Fruit fly (Drosophila melanogaster) whole organism, embryonic: ENCODE measurements around the gene Dh31.

Experiments
- Bgb ChIP-seq: fragments of 200-800 bp; sonication (Bioruptor generic); IDR thresholded peaks from 2 replicates; pipeline ENCODE4 v1.3.6; 2022; ENCODE audit warnings: missing biosample characterization, missing genetic modification characterization; ENCODE audit not compliant: partially characterized antibody
- CG10462 ChIP-seq: fragments of 200-800 bp; sonication (Bioruptor generic); optimal IDR thresholded peaks from 2 replicates; lab custom pipeline; 2016; ENCODE audit warnings: missing biosample characterization, missing genetic modification characterization
- CG11723 ChIP-seq: fragments of 200-800 bp; sonication (Bioruptor generic); optimal IDR thresholded peaks from 2 replicates; lab custom pipeline; 2017; ENCODE audit warnings: missing biosample characterization, mild to moderate bottlenecking, missing genetic modification characterization
- CG12236 ChIP-seq: fragments of 200-800 bp; sonication (Bioruptor generic); optimal IDR thresholded peaks from 2 replicates; lab custom pipeline; 2016; ENCODE audit warnings: missing biosample characterization, missing genetic modification characterization
- CG12942 ChIP-seq: fragments of 200-800 bp; sonication (Bioruptor generic); optimal IDR thresholded peaks from 3 replicates; lab custom pipeline; 2016; ENCODE audit warnings: missing biosample characterization, missing genetic modification characterization
- CG13123 ChIP-seq: fragments of 200-800 bp; sonication (Bioruptor generic); optimal IDR thresholded peaks from 2 replicates; lab custom pipeline; 2016; ENCODE audit warnings: missing biosample characterization, missing genetic modification characterization
- CG13894 ChIP-seq: fragments of 200-800 bp; sonication (Bioruptor generic); optimal IDR thresholded peaks from 3 replicates; lab custom pipeline; 2018; ENCODE audit warnings: missing biosample characterization, mild to moderate bottlenecking, missing genetic modification characterization, moderate library complexity
- CG16815 ChIP-seq: fragments of 200-800 bp; sonication (Bioruptor generic); optimal IDR thresholded peaks from 3 replicates; lab custom pipeline; 2017; ENCODE audit warnings: missing biosample characterization, mild to moderate bottlenecking, missing genetic modification characterization
- CG17612 ChIP-seq: fragments of 200-800 bp; sonication (Bioruptor generic); IDR thresholded peaks from 2 replicates; pipeline ENCODE4 v1.3.6; 2022; ENCODE audit warnings: missing biosample characterization, missing genetic modification characterization
- CG1832 ChIP-seq: fragments of 200-800 bp; sonication (Bioruptor generic); optimal IDR thresholded peaks from 2 replicates; lab custom pipeline; 2017; ENCODE audit warnings: missing biosample characterization, mild to moderate bottlenecking, missing genetic modification characterization, inconsistent platforms
- CG31224 ChIP-seq: fragments of 200-800 bp; sonication (Bioruptor generic); IDR thresholded peaks from 2 replicates; pipeline ENCODE4 v1.3.6; 2022; ENCODE audit warnings: missing biosample characterization, missing genetic modification characterization
- CG31365 ChIP-seq: fragments of 200-800 bp; sonication (Bioruptor generic); optimal IDR thresholded peaks from 2 replicates; lab custom pipeline; 2018; ENCODE audit warnings: missing biosample characterization, mild to moderate bottlenecking, missing genetic modification characterization
- CG33557 ChIP-seq: fragments of 200-800 bp; sonication (Bioruptor generic); optimal IDR thresholded peaks from 2 replicates; lab custom pipeline; 2019; ENCODE audit warnings: missing biosample characterization, mild to moderate bottlenecking, missing genetic modification characterization, moderate library complexity
- CG34376 ChIP-seq: fragments of 200-800 bp; sonication (Bioruptor generic); optimal IDR thresholded peaks from 2 replicates; lab custom pipeline; 2018; ENCODE audit warnings: missing biosample characterization, mild to moderate bottlenecking, missing genetic modification characterization
- CG6765 ChIP-seq: fragments of 200-800 bp; sonication (Bioruptor generic); optimal IDR thresholded peaks from 3 replicates; lab custom pipeline; 2017; ENCODE audit warnings: missing biosample characterization, mild to moderate bottlenecking, missing genetic modification characterization
- CG7963 ChIP-seq: fragments of 200-800 bp; sonication (Bioruptor generic); IDR thresholded peaks from 3 replicates; pipeline ENCODE4 v1.3.6; 2022; ENCODE audit warnings: missing biosample characterization, missing genetic modification characterization; ENCODE audit not compliant: partially characterized antibody
- CG8290 ChIP-seq, 3 experiments: fragments of 200-800 bp; sonication (Bioruptor generic); optimal IDR thresholded peaks; 2 replicates each; lab custom pipeline; 2016 to 2019; ENCODE audit warnings: missing biosample characterization in 3 of 3, missing genetic modification characterization in 3 of 3, mild to moderate bottlenecking in 2 of 3, moderate library complexity in 1 of 3
- CG8359 ChIP-seq: fragments of 200-800 bp; sonication (Bioruptor generic); optimal IDR thresholded peaks from 2 replicates; lab custom pipeline; 2017; ENCODE audit warnings: missing biosample characterization, mild to moderate bottlenecking, missing genetic modification characterization, borderline replicate concordance
- CG9437 ChIP-seq: fragments of 200-800 bp; sonication (Bioruptor generic); optimal IDR thresholded peaks from 2 replicates; lab custom pipeline; 2018; ENCODE audit warnings: missing biosample characterization, mild to moderate bottlenecking, missing genetic modification characterization
- CHES-1-like ChIP-seq: fragments of 200-800 bp; sonication (Bioruptor generic); optimal IDR thresholded peaks from 2 replicates; lab custom pipeline; 2016; ENCODE audit warnings: missing biosample characterization, missing genetic modification characterization
- CkIIα-i1 ChIP-seq: fragments of 200-800 bp; sonication (Bioruptor generic); IDR thresholded peaks from 2 replicates; pipeline ENCODE4 v1.3.6; 2022; ENCODE audit warnings: missing biosample characterization, missing genetic modification characterization
- CrebB ChIP-seq: fragments of 200-800 bp; sonication (Bioruptor generic); optimal IDR thresholded peaks from 3 replicates; lab custom pipeline; 2018; ENCODE audit warnings: missing biosample characterization, mild to moderate bottlenecking, missing genetic modification characterization
- D19B ChIP-seq: fragments of 200-800 bp; sonication (Bioruptor generic); optimal IDR thresholded peaks from 2 replicates; lab custom pipeline; 2017; ENCODE audit warnings: missing biosample characterization, mild to moderate bottlenecking, missing genetic modification characterization
- E2f2 ChIP-seq: fragments of 200-800 bp; sonication (Bioruptor generic); IDR thresholded peaks from 2 replicates; pipeline ENCODE4 v1.3.6; 2022; ENCODE audit warnings: missing biosample characterization, missing genetic modification characterization
- HLHmδ ChIP-seq: fragments of 200-800 bp; sonication (Bioruptor generic); optimal IDR thresholded peaks from 2 replicates; lab custom pipeline; 2018; ENCODE audit warnings: missing biosample characterization, mild to moderate bottlenecking, missing genetic modification characterization, moderate library complexity
- Lhr ChIP-seq: fragments of 200-800 bp; sonication (Bioruptor generic); optimal IDR thresholded peaks from 3 replicates; lab custom pipeline; 2017; ENCODE audit warnings: mild to moderate bottlenecking, missing biosample characterization, missing genetic modification reagents, missing genetic modification characterization
- Meics ChIP-seq: fragments of 200-800 bp; sonication (Bioruptor generic); optimal IDR thresholded peaks from 2 replicates; lab custom pipeline; 2017; ENCODE audit warnings: missing biosample characterization, mild to moderate bottlenecking, missing genetic modification characterization
- Oaz ChIP-seq: fragments of 200-800 bp; sonication (Bioruptor generic); IDR thresholded peaks from 2 replicates; pipeline ENCODE4 v1.3.6; 2022; ENCODE audit warnings: missing biosample characterization, missing genetic modification characterization
- TFAM ChIP-seq: fragments of 200-800 bp; sonication (Bioruptor generic); optimal IDR thresholded peaks from 2 replicates; lab custom pipeline; 2017; ENCODE audit warnings: missing biosample characterization, missing genetic modification characterization, inconsistent platforms
- ab ChIP-seq: fragments of 200-800 bp; sonication (Bioruptor generic); optimal IDR thresholded peaks from 2 replicates; lab custom pipeline; 2016; ENCODE audit warnings: missing biosample characterization, missing genetic modification characterization
- chm ChIP-seq: fragments of 200-800 bp; sonication (Bioruptor generic); IDR thresholded peaks from 2 replicates; pipeline ENCODE4 v1.3.6; 2022; ENCODE audit warnings: missing biosample characterization, missing genetic modification characterization
- corto ChIP-seq: fragments of 200-800 bp; sonication (Bioruptor generic); optimal IDR thresholded peaks from 2 replicates; lab custom pipeline; 2016; ENCODE audit warnings: missing biosample characterization, mild to moderate bottlenecking, missing genetic modification characterization, moderate library complexity
- crc ChIP-seq: fragments of 200-800 bp; sonication (Bioruptor generic); optimal IDR thresholded peaks from 2 replicates; lab custom pipeline; 2016; ENCODE audit warnings: missing biosample characterization, missing genetic modification characterization
- dimm ChIP-seq: fragments of 200-800 bp; sonication (Bioruptor generic); IDR thresholded peaks from 2 replicates; pipeline ENCODE4 v1.3.6; 2022; ENCODE audit warnings: missing biosample characterization, missing genetic modification characterization
- dmrt11E ChIP-seq: fragments of 200-800 bp; sonication (Bioruptor generic); optimal IDR thresholded peaks from 3 replicates; lab custom pipeline; 2018; ENCODE audit warnings: missing biosample characterization, mild to moderate bottlenecking, missing genetic modification characterization, moderate library complexity
- dysf ChIP-seq: fragments of 200-800 bp; sonication (Bioruptor generic); IDR thresholded peaks from 3 replicates; pipeline ENCODE4 v1.3.6; 2022; ENCODE audit warnings: missing biosample characterization, missing genetic modification characterization
- fu2 ChIP-seq: fragments of 200-800 bp; sonication (Bioruptor generic); optimal IDR thresholded peaks from 2 replicates; lab custom pipeline; 2016; ENCODE audit warnings: missing biosample characterization, missing genetic modification characterization
- gcm ChIP-seq: fragments of 200-800 bp; sonication (Bioruptor generic); optimal IDR thresholded peaks from 2 replicates; lab custom pipeline; 2019; ENCODE audit warnings: missing biosample characterization, mild to moderate bottlenecking, missing genetic modification characterization, moderate library complexity
- gcm2 ChIP-seq: fragments of 200-800 bp; sonication (Bioruptor generic); optimal IDR thresholded peaks from 2 replicates; lab custom pipeline; 2016; ENCODE audit warnings: missing biosample characterization, missing genetic modification characterization
- h ChIP-seq: fragments of >200 bp; optimal IDR thresholded peaks from 2 replicates; lab custom pipeline; 2017
- insv ChIP-seq, 2 experiments: fragments of 200-800 bp; sonication (Bioruptor generic); optimal IDR thresholded peaks; 3 replicates each; lab custom pipeline; 2016 to 2018; ENCODE audit warnings: missing biosample characterization in 2 of 2, missing genetic modification characterization in 2 of 2
- klu ChIP-seq: fragments of 200-800 bp; sonication (Bioruptor generic); IDR thresholded peaks from 2 replicates; pipeline ENCODE4 v1.3.6; 2022; ENCODE audit warnings: missing biosample characterization, missing genetic modification characterization
- lmd ChIP-seq: fragments of 200-800 bp; sonication (Bioruptor generic); IDR thresholded peaks from 2 replicates; pipeline ENCODE4 v1.3.6; 2022; ENCODE audit warnings: missing biosample characterization, missing genetic modification characterization
- nmo ChIP-seq: fragments of 200-800 bp; sonication (Bioruptor generic); optimal IDR thresholded peaks from 2 replicates; lab custom pipeline; 2018; ENCODE audit warnings: missing biosample characterization, mild to moderate bottlenecking, missing genetic modification characterization, moderate library complexity
- org-1 ChIP-seq: fragments of 200-800 bp; sonication (Bioruptor generic); optimal IDR thresholded peaks from 2 replicates; lab custom pipeline; 2017; ENCODE audit warnings: missing biosample characterization, missing genetic modification characterization
- pnt ChIP-seq: fragments of 200-800 bp; sonication (Bioruptor generic); optimal IDR thresholded peaks from 3 replicates; lab custom pipeline; 2016; ENCODE audit warnings: missing biosample characterization, missing genetic modification characterization
- pum ChIP-seq: fragments of 200-800 bp; sonication (Bioruptor generic); optimal IDR thresholded peaks from 2 replicates; lab custom pipeline; 2016; ENCODE audit warnings: missing biosample characterization, missing genetic modification characterization
- ro ChIP-seq: fragments of 200-800 bp; sonication (Bioruptor generic); IDR thresholded peaks from 2 replicates; pipeline ENCODE4 v1.3.6; 2022; ENCODE audit warnings: missing biosample characterization, missing genetic modification characterization
- tap ChIP-seq: fragments of 200-800 bp; optimal IDR thresholded peaks from 3 replicates; lab custom pipeline; 2019; ENCODE audit warnings: missing biosample characterization, mild to moderate bottlenecking, missing genetic modification characterization, moderate library complexity
- wor ChIP-seq: fragments of 200-800 bp; sonication (Bioruptor generic); IDR thresholded peaks from 2 replicates; pipeline ENCODE4 v1.3.6; 2022; ENCODE audit warnings: missing biosample characterization, missing genetic modification characterization
- zen2 ChIP-seq: fragments of 200-800 bp; sonication (Bioruptor generic); IDR thresholded peaks from 3 replicates; pipeline ENCODE4 v1.3.6; 2022; ENCODE audit warnings: missing biosample characterization, missing genetic modification characterization; ENCODE audit not compliant: partially characterized antibody

The Dh31 gene

dm6 chr2L:8521724-8522309, 15.2 kb upstream of the Dh31 start, which contains the start of gene Acer (continued):
- TF ChIP-seq D19B (GFP tag; lab: Kevin White, UChicago), result no peak
- no peak for TF ChIP-seq CG16815
- peak; percentile 34; the same call in 1 of the 2 replicates for TF ChIP-seq Bgb (GFP tag; lab: Robert Waterston, UW)
- no peak for TF ChIP-seq CG31224 (GFP tag; lab: Robert Waterston, UW)
- TF ChIP-seq Lhr, result no peak
- no peak for TF ChIP-seq ab
- peak; percentile 52 for TF ChIP-seq CG8290 (GFP tag; optimal IDR thresholded peaks at IDR 0.05; lab: Kevin White, UChicago)
- TF ChIP-seq CG8290 (tag; optimal IDR thresholded peaks at IDR 0.05; lab: Kevin White, UChicago), result no peak
- no peak for TF ChIP-seq CG33557
- peak; percentile 20 for TF ChIP-seq nmo
- TF ChIP-seq CG12942 (GFP tag; lab: Kevin White, UChicago), result no peak
- no peak for TF ChIP-seq CG11723 (GFP tag; lab: Kevin White, UChicago)
- no peak for TF ChIP-seq lmd (GFP tag; lab: Robert Waterston, UW)
- TF ChIP-seq CG13894 (tag; lab: Kevin White, UChicago), result no peak
- TF ChIP-seq CG8359, result no peak
- TF ChIP-seq chm (GFP tag; lab: Robert Waterston, UW), result no peak; the same call in 1 of the 2 replicates
- no peak for TF ChIP-seq corto (GFP tag; lab: Kevin White, UChicago)
- TF ChIP-seq Meics (GFP tag; lab: Kevin White, UChicago), result no peak
- no peak for TF ChIP-seq dmrt11E (tag; lab: Kevin White, UChicago)
- TF ChIP-seq gcm2 (GFP tag; lab: Kevin White, UChicago), result no peak
- no peak for TF ChIP-seq CG13123 (GFP tag; lab: Kevin White, UChicago)
- TF ChIP-seq CrebB (tag; lab: Kevin White, UChicago), result no peak
- no peak for TF ChIP-seq CG6765 (GFP tag; lab: Kevin White, UChicago)
- no peak for TF ChIP-seq wor (GFP tag; lab: Robert Waterston, UW)
- TF ChIP-seq CG31365 (tag; lab: Kevin White, UChicago), result peak; percentile 35
- peak; percentile 14 for TF ChIP-seq CG9437
- TF ChIP-seq insv (GFP tag; optimal IDR thresholded peaks at IDR 0.05; lab: Kevin White, UChicago), result no peak
- no peak for TF ChIP-seq TFAM (GFP tag; lab: Kevin White, UChicago)
- TF ChIP-seq dysf (GFP tag; lab: Robert Waterston, UW), result no peak; the same call in 2 of the 3 replicates
- no peak for TF ChIP-seq h (lab: Kevin White, UChicago)
- TF ChIP-seq CHES-1-like (GFP tag; lab: Kevin White, UChicago), result no peak
- no peak for TF ChIP-seq pnt
- no peak for TF ChIP-seq gcm (GFP tag; lab: Kevin White, UChicago)
- TF ChIP-seq dimm (GFP tag; lab: Robert Waterston, UW), result no peak
- no peak for TF ChIP-seq CG7963
- no peak for TF ChIP-seq tap (tag; lab: Kevin White, UChicago)
- 0 out of 2 replicates have a peak, but pooled peaks have one; percentile 10 for TF ChIP-seq E2f2 (GFP tag; lab: Robert Waterston, UW)
- peak; percentile 64 for TF ChIP-seq CG34376 (GFP tag; lab: Kevin White, UChicago)
- peak; percentile 20 for TF ChIP-seq CG10462 (GFP tag; lab: Kevin White, UChicago)
- TF ChIP-seq CG12236, result no peak
- no peak for TF ChIP-seq ro
- TF ChIP-seq HLHmδ (GFP tag; lab: Kevin White, UChicago), result no peak
- TF ChIP-seq crc (GFP tag; lab: Kevin White, UChicago), result no peak
- no peak for TF ChIP-seq org-1 (GFP tag; lab: Kevin White, UChicago)
- no peak for TF ChIP-seq pum (GFP tag; lab: Kevin White, UChicago)
- no peak for TF ChIP-seq CG1832 (GFP tag; lab: Kevin White, UChicago)
- no peak for TF ChIP-seq klu (GFP tag; lab: Robert Waterston, UW)
- no peak for TF ChIP-seq fu2 (GFP tag; lab: Kevin White, UChicago)
- TF ChIP-seq zen2, result peak; percentile 4; the same call in 1 of the 3 replicates
- TF ChIP-seq Oaz (GFP tag; lab: Robert Waterston, UW), result no peak
- TF ChIP-seq CkIIα-i1 (GFP tag; lab: Robert Waterston, UW), result no peak
- TF ChIP-seq CG17612, result no peak
